Worm (Caenorhabditis elegans) whole organism, mixed stage, embryonic: ENCODE data around the gene K10G9.2.

Source experiments
- M03D4.4 ChIP-seq: sonication (generic microtip); optimal IDR thresholded peaks from 2 replicates; lab custom pipeline; 2017; ENCODE audit warnings: mild to moderate bottlenecking, missing genetic modification characterization, missing compliant biosample characterization
- bed-3 ChIP-seq: fragments of 200-800 bp; sonication (Bioruptor generic); optimal IDR thresholded peaks from 3 replicates; lab custom pipeline; 2018; ENCODE audit warnings: mild to moderate bottlenecking, missing genetic modification characterization, moderate library complexity, missing compliant biosample characterization
- blmp-1 ChIP-seq: fragments of 150-350 bp; optimal IDR thresholded peaks from 2 replicates; lab custom pipeline; 2014; ENCODE audit warnings: missing biosample characterization, missing genetic modification characterization
- ceh-39 ChIP-seq: fragments of 150-350 bp; optimal IDR thresholded peaks from 2 replicates; lab custom pipeline; 2014; ENCODE audit warnings: missing biosample characterization, missing genetic modification characterization
- ceh-83 ChIP-seq: fragments of 200-800 bp; sonication (Bioruptor generic); optimal IDR thresholded peaks from 2 replicates; lab custom pipeline; 2018; ENCODE audit warnings: mild to moderate bottlenecking, missing genetic modification characterization, missing compliant biosample characterization
- ces-1 ChIP-seq: fragments of 150-350 bp; optimal IDR thresholded peaks from 2 replicates; lab custom pipeline; 2014; ENCODE audit warnings: missing biosample characterization, missing genetic modification reagents, missing genetic modification characterization
- drap-1 ChIP-seq: fragments of 200-800 bp; sonication (Bioruptor generic); optimal IDR thresholded peaks from 3 replicates; lab custom pipeline; 2018; ENCODE audit warnings: mild to moderate bottlenecking, missing genetic modification characterization, missing compliant biosample characterization
- elt-3 ChIP-seq: fragments of 150-350 bp; optimal IDR thresholded peaks from 2 replicates; lab custom pipeline; 2014; ENCODE audit warnings: missing biosample characterization, missing genetic modification characterization
- flh-1 ChIP-seq: fragments of 200-800 bp; sonication (Bioruptor generic); optimal IDR thresholded peaks from 2 replicates; lab custom pipeline; 2018; ENCODE audit warnings: mild to moderate bottlenecking, missing genetic modification characterization, moderate library complexity, missing compliant biosample characterization
- hlh-1 ChIP-seq: fragments of 150-350 bp; optimal IDR thresholded peaks from 2 replicates; lab custom pipeline; 2014; ENCODE audit warnings: missing biosample characterization, missing genetic modification reagents, missing genetic modification characterization
- lin-13 ChIP-seq: fragments of 150-350 bp; optimal IDR thresholded peaks from 2 replicates; lab custom pipeline; 2014; ENCODE audit warnings: missing biosample characterization, missing genetic modification characterization
- lin-32 ChIP-seq: fragments of 200-800 bp; sonication (Bioruptor generic); optimal IDR thresholded peaks from 2 replicates; lab custom pipeline; 2018; ENCODE audit warnings: mild to moderate bottlenecking, missing genetic modification characterization, missing compliant biosample characterization
- lsy-2 ChIP-seq: fragments of 150-350 bp; optimal IDR thresholded peaks from 2 replicates; lab custom pipeline; 2014; ENCODE audit warnings: missing biosample characterization, missing genetic modification characterization
- mab-5 ChIP-seq: fragments of 150-350 bp; optimal IDR thresholded peaks from 2 replicates; lab custom pipeline; 2014; ENCODE audit warnings: missing biosample characterization, missing genetic modification characterization
- mep-1 ChIP-seq: fragments of 150-350 bp; optimal IDR thresholded peaks from 2 replicates; lab custom pipeline; 2017; ENCODE audit warnings: missing biosample characterization, missing genetic modification reagents, missing genetic modification characterization, inconsistent platforms
- mls-2 ChIP-seq: sonication (generic microtip); optimal IDR thresholded peaks from 2 replicates; lab custom pipeline; 2016; ENCODE audit warnings: mild to moderate bottlenecking, missing genetic modification characterization, moderate library complexity, missing compliant biosample characterization
- nhr-2 ChIP-seq: fragments of 150-350 bp; optimal IDR thresholded peaks from 2 replicates; lab custom pipeline; 2014; ENCODE audit warnings: missing biosample characterization, missing genetic modification characterization
- nhr-237 ChIP-seq: fragments of 150-350 bp; optimal IDR thresholded peaks from 2 replicates; lab custom pipeline; 2014; ENCODE audit warnings: missing biosample characterization, missing genetic modification characterization
- nhr-28 ChIP-seq: fragments of 150-350 bp; optimal IDR thresholded peaks from 2 replicates; lab custom pipeline; 2014; ENCODE audit warnings: missing biosample characterization, missing genetic modification characterization
- nhr-76 ChIP-seq: sonication (generic microtip); optimal IDR thresholded peaks from 2 replicates; lab custom pipeline; 2017; ENCODE audit warnings: missing biosample characterization, missing genetic modification characterization
- pha-4 ChIP-seq: fragments of 150-350 bp; optimal IDR thresholded peaks from 2 replicates; lab custom pipeline; 2018; ENCODE audit warnings: missing biosample characterization, missing genetic modification reagents, missing genetic modification characterization
- sem-2 ChIP-seq: fragments of 200-800 bp; sonication (Bioruptor generic); optimal IDR thresholded peaks from 2 replicates; lab custom pipeline; 2018; ENCODE audit warnings: mild to moderate bottlenecking, missing genetic modification characterization, missing compliant biosample characterization
- snpc-4 ChIP-seq: fragments of 150-350 bp; optimal IDR thresholded peaks from 2 replicates; lab custom pipeline; 2014; ENCODE audit warnings: missing biosample characterization, missing genetic modification characterization
- sptf-1 ChIP-seq: sonication (generic microtip); optimal IDR thresholded peaks from 2 replicates; lab custom pipeline; 2017; ENCODE audit warnings: mild to moderate bottlenecking, missing genetic modification characterization, moderate library complexity, missing compliant biosample characterization
- unc-39 ChIP-seq: fragments of 150-350 bp; optimal IDR thresholded peaks from 2 replicates; lab custom pipeline; 2014; ENCODE audit warnings: missing biosample characterization, missing genetic modification characterization
- ztf-11 ChIP-seq: fragments of 150-350 bp; optimal IDR thresholded peaks from 2 replicates; lab custom pipeline; 2014; ENCODE audit warnings: missing biosample characterization, missing genetic modification characterization

Gene K10G9.2

ce11 chrIII:10333961-10334542 lies 48.3 kb downstream of the K10G9.2 start, which contains the start of the genes jmjd-4 and mev-1:
Gene jmjd-4, minus strand, starts transcription at chrIII:10334018.
Gene mev-1, plus strand, starts transcription at chrIII:10334277.
- TF ChIP-seq ceh-83 (GFP tag; lab: Kevin White, UChicago) = no peak
- TF ChIP-seq sptf-1 = peak; percentile 76
- no peak for TF ChIP-seq nhr-76 (tag; lab: Kevin White, UChicago)
- peak; percentile 17 for TF ChIP-seq ztf-11
- TF ChIP-seq flh-1 (GFP tag; lab: Kevin White, UChicago) = no peak
- no peak for TF ChIP-seq elt-3 (tag; lab: Kevin White, UChicago)
- peak; percentile 73 for TF ChIP-seq hlh-1
- TF ChIP-seq pha-4 = peak; percentile 72
- peak; percentile 8 for TF ChIP-seq mab-5 (tag; lab: Kevin White, UChicago)
- no peak for TF ChIP-seq bed-3 (GFP tag; lab: Kevin White, UChicago)
- peak; percentile 42 for TF ChIP-seq mls-2
- no peak for TF ChIP-seq ceh-39 (tag; lab: Kevin White, UChicago)
- TF ChIP-seq ces-1 = peak; percentile 3
- peak; percentile 5 for TF ChIP-seq drap-1 (GFP tag; lab: Kevin White, UChicago)
- TF ChIP-seq mep-1 (tag; lab: Kevin White, UChicago) = peak; percentile 61
- no peak for TF ChIP-seq sem-2 (GFP tag; lab: Kevin White, UChicago)
- peak; percentile 67 for TF ChIP-seq lin-13 (tag; lab: Kevin White, UChicago)
- TF ChIP-seq nhr-237 (tag; lab: Kevin White, UChicago) = peak; percentile 28
- TF ChIP-seq lsy-2 (tag; lab: Kevin White, UChicago) = peak; percentile 75
- peak; percentile 65 for TF ChIP-seq M03D4.4 (tag; lab: Kevin White, UChicago)

DNA sequence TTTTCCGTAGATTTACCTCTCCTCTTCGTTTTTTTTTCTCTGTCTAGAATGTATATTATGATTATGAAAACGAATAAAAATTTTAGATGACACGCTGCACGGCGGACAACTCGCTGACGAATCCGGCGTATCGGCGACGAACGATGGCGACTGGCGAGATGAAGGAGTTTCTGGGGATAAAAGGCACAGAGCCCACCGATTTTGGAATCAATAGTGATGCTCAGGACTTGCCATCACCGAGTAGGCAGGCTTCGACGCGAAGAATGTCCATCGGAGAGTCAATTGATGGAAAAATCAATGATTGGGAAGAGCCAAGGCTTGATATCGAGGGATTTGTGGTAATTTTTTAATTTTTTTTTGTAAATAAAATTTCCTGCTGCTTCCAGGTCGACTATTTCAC lies 49.4 kb downstream of the K10G9.2 start, which contains the start of gene ced-9:
Gene ced-9, plus strand, starts transcription at position 87 of the 400 bp plus-strand sequence.
- TF ChIP-seq ztf-11 (no peak), mab-5 (tag; lab: Kevin White, UChicago) (no peak), unc-39 (tag; lab: Kevin White, UChicago) (no peak), drap-1 (GFP tag; lab: Kevin White, UChicago) (no peak)

- TF ChIP-seq hlh-1 = no peak
- TF ChIP-seq nhr-76 (tag; lab: Kevin White, UChicago) = no peak
- no peak for TF ChIP-seq blmp-1 (tag; lab: Kevin White, UChicago)
- no peak for TF ChIP-seq ces-1
- TF ChIP-seq nhr-2 = no peak
- no peak for TF ChIP-seq lin-32 (GFP tag; lab: Kevin White, UChicago)
- TF ChIP-seq nhr-28 (tag; lab: Kevin White, UChicago) = no peak
- no peak for TF ChIP-seq ceh-83 (GFP tag; lab: Kevin White, UChicago)
- no peak for TF ChIP-seq sem-2 (GFP tag; lab: Kevin White, UChicago)
- TF ChIP-seq snpc-4 (tag; lab: Kevin White, UChicago) = no peak
- TF ChIP-seq sptf-1 = no peak
- TF ChIP-seq ztf-11 = no peak
These were observed 50.4 kb downstream of the K10G9.2 start for ce11 chrIII:10336109-10336508.

- TF ChIP-seq elt-3 (tag; lab: Kevin White, UChicago) = no peak
- no peak for TF ChIP-seq ces-1
- no peak for TF ChIP-seq unc-39 (tag; lab: Kevin White, UChicago)
- TF ChIP-seq hlh-1 = no peak
- no peak for TF ChIP-seq mab-5 (tag; lab: Kevin White, UChicago)
These were observed 51.9 kb downstream of the K10G9.2 start, which contains the start of gene ttr-15 for ce11 chrIII:10337508-10338166. Gene ttr-15, plus strand, starts transcription at chrIII:10337847.
